Worm (Caenorhabditis elegans) whole organism, young adult: ENCODE results near the gene nhr-104.

Experiments
- atf-7 ChIP-seq: sonication (generic microtip); optimal IDR thresholded peaks from 2 replicates; lab custom pipeline; 2017; ENCODE audit warnings: mild to moderate bottlenecking, missing genetic modification characterization, missing compliant biosample characterization
- lag-1 ChIP-seq: fragments of 200-800 bp; sonication (Bioruptor generic); IDR thresholded peaks from 2 replicates; pipeline ENCODE4 v1.3.6; 2022; ENCODE audit warnings: missing genetic modification reagents, missing genetic modification characterization, missing compliant biosample characterization
- rpc-1 ChIP-seq, 2 experiments: fragments of 150-350 bp in 1 of 2; sonication (generic microtip) in 1 of 2; optimal IDR thresholded peaks; 2 replicates each; lab custom pipeline; 2014 to 2018; ENCODE audit warnings: missing biosample characterization in 1 of 2, missing genetic modification characterization in 1 of 2, missing genetic modification reagents in 1 of 2, missing genotype in 1 of 2

DNA sequence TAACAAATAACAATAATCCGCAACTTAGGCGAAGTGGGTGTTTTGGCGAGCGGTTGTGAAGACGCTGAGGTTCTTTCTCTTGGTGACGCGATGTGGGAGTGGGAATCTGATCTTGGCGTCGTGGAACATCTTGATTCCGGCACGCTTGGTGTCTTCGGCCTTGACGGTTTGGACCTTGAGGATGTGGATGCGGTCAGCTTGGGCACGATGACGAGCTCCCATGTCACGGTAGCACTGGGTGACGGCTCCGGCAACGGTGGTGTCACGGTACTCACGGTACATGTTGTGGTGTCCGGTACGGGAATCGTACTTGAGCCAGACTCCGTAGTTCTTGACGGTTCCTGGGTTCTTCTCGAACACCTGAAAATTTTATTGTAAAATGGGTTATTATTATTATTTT lies 39.3 kb downstream of the nhr-104 start:
- TF ChIP-seq lag-1 (GFP tag; lab: Robert Waterston, UW) (no peak), atf-7 (no peak), rpc-1 (optimal IDR thresholded peaks at IDR 0.05; lab: Kevin White, UChicago) (no peak), rpc-1 (tag; optimal IDR thresholded peaks at IDR 0.05; lab: Kevin White, UChicago) (no peak)
